Worm (Caenorhabditis elegans): ENCODE results near the gene Y47D3B.3.

DNA sequence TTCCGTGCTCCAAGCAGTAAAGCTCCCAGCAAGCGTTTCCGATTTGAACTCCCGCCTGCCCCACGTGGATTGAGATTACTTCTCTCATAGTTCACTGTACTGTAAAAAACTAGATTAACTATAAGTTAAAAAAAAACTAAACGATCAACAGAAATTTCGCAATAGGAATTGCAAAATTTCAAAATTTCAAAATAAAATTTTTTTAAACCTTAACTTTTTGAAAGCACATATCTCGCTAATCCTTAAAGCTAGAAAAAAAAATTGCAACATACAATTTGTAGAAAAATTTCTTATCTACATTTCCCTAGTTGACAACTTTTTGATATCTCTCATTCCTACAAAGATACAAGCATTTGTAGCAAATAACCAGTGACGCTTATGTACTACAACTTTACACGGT is 25.9 kb upstream of the Y47D3B.3 start, which contains the start of gene tba-7:
- TF ChIP-seq nhr-2 (tag; optimal IDR thresholded peaks at IDR 0.05): no peak
- TF ChIP-seq mab-5 (tag; optimal IDR thresholded peaks at IDR 0.05): no peak
- no peak for TF ChIP-seq nhr-76 (tag; optimal IDR thresholded peaks at IDR 0.05)
- no peak for TF ChIP-seq ceh-83 (GFP tag; optimal IDR thresholded peaks at IDR 0.05)
- no peak for TF ChIP-seq lsy-2 (tag; optimal IDR thresholded peaks at IDR 0.05)
- TF ChIP-seq pha-4 (tag; optimal IDR thresholded peaks at IDR 0.05): no peak
- no peak for TF ChIP-seq ztf-11 (tag; optimal IDR thresholded peaks at IDR 0.05)
- TF ChIP-seq unc-62 (GFP tag; optimal IDR thresholded peaks at IDR 0.05): no peak
- TF ChIP-seq elt-1 (tag; optimal IDR thresholded peaks at IDR 0.05; ENCODE audit: borderline replicate concordance, insufficient read depth): no peak
- TF ChIP-seq ceh-43 (GFP tag; optimal IDR thresholded peaks at IDR 0.05): no peak
- TF ChIP-seq elt-3 (tag; optimal IDR thresholded peaks at IDR 0.05): no peak
- TF ChIP-seq lin-13 (tag; optimal IDR thresholded peaks at IDR 0.05): no peak
